Worm (Caenorhabditis elegans) whole organism, L2 larva: Measurements from ENCODE around the gene acs-7.

Experiments
- C34F6.9 ChIP-seq: fragments of 150-350 bp; optimal IDR thresholded peaks from 2 replicates; lab custom pipeline; 2014; ENCODE audit warnings: missing biosample characterization, missing genetic modification characterization
- F13H6.1 ChIP-seq: sonication (generic microtip); optimal IDR thresholded peaks from 2 replicates; lab custom pipeline; 2016; ENCODE audit warnings: missing genetic modification characterization, missing compliant biosample characterization
- R02D3.7 ChIP-seq: fragments of 150-350 bp; optimal IDR thresholded peaks from 2 replicates; lab custom pipeline; 2014; ENCODE audit warnings: missing biosample characterization, missing genetic modification characterization
- Y55F3AM.14 ChIP-seq: fragments of 200-800 bp; sonication (Bioruptor generic); optimal IDR thresholded peaks from 2 replicates; lab custom pipeline; 2018; ENCODE audit warnings: mild to moderate bottlenecking, missing genetic modification characterization, missing compliant biosample characterization
- alr-1 ChIP-seq: fragments of 150-350 bp; optimal IDR thresholded peaks from 2 replicates; lab custom pipeline; 2014; ENCODE audit warnings: missing biosample characterization, missing genetic modification characterization
- aly-2 ChIP-seq: fragments of 150-350 bp; optimal IDR thresholded peaks from 2 replicates; lab custom pipeline; 2014; ENCODE audit warnings: missing biosample characterization, missing genetic modification characterization
- ama-1 ChIP-seq: fragments of 150-350 bp; optimal IDR thresholded peaks from 2 replicates; lab custom pipeline; 2018; ENCODE audit warnings: inconsistent platforms
- blmp-1 ChIP-seq: sonication (generic microtip); optimal IDR thresholded peaks from 2 replicates; lab custom pipeline; 2017; ENCODE audit warnings: missing genetic modification characterization, mild to moderate bottlenecking, missing compliant biosample characterization, antibody characterized with exemption, moderate library complexity; ENCODE audit not compliant: insufficient read depth
- ceh-16 ChIP-seq: fragments of 150-350 bp; optimal IDR thresholded peaks from 2 replicates; lab custom pipeline; 2014; ENCODE audit warnings: missing biosample characterization, missing genetic modification characterization
- ceh-82 ChIP-seq: fragments of 150-350 bp; optimal IDR thresholded peaks from 2 replicates; lab custom pipeline; 2014; ENCODE audit warnings: missing biosample characterization, missing genetic modification characterization
- crh-2 ChIP-seq: sonication (generic microtip); optimal IDR thresholded peaks from 2 replicates; lab custom pipeline; 2017; ENCODE audit warnings: missing biosample characterization, missing genetic modification characterization
- dmd-4 ChIP-seq: sonication (generic microtip); optimal IDR thresholded peaks from 2 replicates; lab custom pipeline; 2017; ENCODE audit warnings: missing biosample characterization, missing genetic modification characterization
- egl-27 ChIP-seq: sonication (generic microtip); optimal IDR thresholded peaks from 3 replicates; lab custom pipeline; 2017; ENCODE audit warnings: missing biosample characterization, missing genetic modification reagents, missing genetic modification characterization
- elt-1 ChIP-seq: fragments of 150-350 bp; optimal IDR thresholded peaks from 2 replicates; lab custom pipeline; 2014; ENCODE audit warnings: missing biosample characterization, missing genetic modification characterization
- elt-3 ChIP-seq: sonication (generic microtip); optimal IDR thresholded peaks from 2 replicates; lab custom pipeline; 2017; ENCODE audit warnings: missing biosample characterization, missing genetic modification characterization
- fos-1 ChIP-seq: fragments of 150-350 bp; optimal IDR thresholded peaks from 2 replicates; lab custom pipeline; 2014; ENCODE audit warnings: missing biosample characterization, missing genetic modification characterization
- gmeb-1 ChIP-seq: fragments of 150-350 bp; optimal IDR thresholded peaks from 2 replicates; lab custom pipeline; 2014; ENCODE audit warnings: missing biosample characterization, missing genetic modification characterization
- lin-13 ChIP-seq: fragments of 150-350 bp; optimal IDR thresholded peaks from 2 replicates; lab custom pipeline; 2014; ENCODE audit warnings: missing biosample characterization, missing genetic modification reagents, missing genetic modification characterization
- lin-39 ChIP-seq: fragments of 150-350 bp; optimal IDR thresholded peaks from 2 replicates; lab custom pipeline; 2014; ENCODE audit warnings: missing biosample characterization, missing genetic modification reagents, missing genetic modification characterization
- lsy-2 ChIP-seq, 2 experiments: fragments of 150-350 bp in 1 of 2; sonication (generic microtip) in 1 of 2; optimal IDR thresholded peaks; 2 replicates each; lab custom pipeline; 2014 to 2017; ENCODE audit warnings: missing biosample characterization in 2 of 2, missing genetic modification characterization in 2 of 2
- mbf-1 ChIP-seq: sonication (generic microtip); optimal IDR thresholded peaks from 2 replicates; lab custom pipeline; 2017; ENCODE audit warnings: missing biosample characterization, missing genetic modification characterization
- mdl-1 ChIP-seq, 2 experiments: fragments of 150-350 bp in 1 of 2; sonication (generic microtip) in 1 of 2; optimal IDR thresholded peaks; 2 replicates each; lab custom pipeline; 2017; ENCODE audit warnings: missing biosample characterization in 2 of 2, missing genetic modification characterization in 2 of 2
- nhr-10 ChIP-seq: sonication (generic microtip); optimal IDR thresholded peaks from 2 replicates; lab custom pipeline; 2017; ENCODE audit warnings: missing biosample characterization, missing genetic modification characterization
- nhr-11 ChIP-seq: fragments of 150-350 bp; optimal IDR thresholded peaks from 2 replicates; lab custom pipeline; 2014; ENCODE audit warnings: missing biosample characterization, missing genetic modification characterization
- nhr-129 ChIP-seq: fragments of 150-350 bp; optimal IDR thresholded peaks from 2 replicates; lab custom pipeline; 2014; ENCODE audit warnings: missing biosample characterization, missing genetic modification characterization
- nhr-21 ChIP-seq: fragments of 150-350 bp; optimal IDR thresholded peaks from 2 replicates; lab custom pipeline; 2014; ENCODE audit warnings: missing biosample characterization, missing genetic modification characterization
- nhr-23 ChIP-seq: fragments of 150-350 bp; optimal IDR thresholded peaks from 2 replicates; lab custom pipeline; 2014; ENCODE audit warnings: missing biosample characterization, missing genetic modification reagents, missing genetic modification characterization
- nhr-237 ChIP-seq: fragments of 150-350 bp; optimal IDR thresholded peaks from 2 replicates; lab custom pipeline; 2014; ENCODE audit warnings: missing biosample characterization, missing genetic modification characterization
- nhr-25 ChIP-seq: fragments of 150-350 bp; sonication (generic microtip); optimal IDR thresholded peaks from 3 replicates; lab custom pipeline; 2014; ENCODE audit warnings: missing biosample characterization, missing genetic modification characterization
- nhr-6 ChIP-seq: fragments of 150-350 bp; optimal IDR thresholded peaks from 2 replicates; lab custom pipeline; 2014; ENCODE audit warnings: missing biosample characterization, missing genetic modification characterization
- nhr-77 ChIP-seq: fragments of 150-350 bp; optimal IDR thresholded peaks from 2 replicates; lab custom pipeline; 2014; ENCODE audit warnings: missing biosample characterization, missing genetic modification characterization
- peb-1 ChIP-seq: fragments of 150-350 bp; optimal IDR thresholded peaks from 2 replicates; lab custom pipeline; 2014; ENCODE audit warnings: missing biosample characterization, missing genetic modification characterization
- sem-4 ChIP-seq: fragments of 150-350 bp; optimal IDR thresholded peaks from 2 replicates; lab custom pipeline; 2014; ENCODE audit warnings: missing biosample characterization, missing genetic modification reagents, missing genetic modification characterization
- skn-1 ChIP-seq: sonication (generic microtip); optimal IDR thresholded peaks from 2 replicates; lab custom pipeline; 2017; ENCODE audit warnings: missing biosample characterization, missing genetic modification characterization
- sma-3 ChIP-seq: sonication (generic microtip); optimal IDR thresholded peaks from 2 replicates; lab custom pipeline; 2016; ENCODE audit warnings: missing genetic modification reagents, missing genetic modification characterization, missing compliant biosample characterization
- sma-9 ChIP-seq, 2 experiments: fragments of 150-350 bp in 1 of 2; sonication (generic microtip) in 1 of 2; optimal IDR thresholded peaks; 2 replicates each; lab custom pipeline; 2014 to 2016; ENCODE audit warnings: missing genetic modification characterization in 2 of 2, mild to moderate bottlenecking in 1 of 2, missing biosample characterization in 1 of 2, missing compliant biosample characterization in 1 of 2, missing genetic modification reagents in 1 of 2, moderate library complexity in 1 of 2
- snpc-4 ChIP-seq: fragments of 150-350 bp; optimal IDR thresholded peaks from 2 replicates; lab custom pipeline; 2014; ENCODE audit warnings: missing biosample characterization, missing genetic modification characterization
- unc-39 ChIP-seq: fragments of 150-350 bp; optimal IDR thresholded peaks from 2 replicates; lab custom pipeline; 2014; ENCODE audit warnings: missing biosample characterization, missing genetic modification characterization
- unc-55 ChIP-seq: fragments of 150-350 bp; sonication (generic microtip); optimal IDR thresholded peaks from 3 replicates; lab custom pipeline; 2014; ENCODE audit warnings: missing biosample characterization, missing genetic modification reagents, missing genetic modification characterization
- unc-62 ChIP-seq: fragments of 150-350 bp; optimal IDR thresholded peaks from 2 replicates; lab custom pipeline; 2014; ENCODE audit warnings: missing biosample characterization, missing genetic modification reagents, missing genetic modification characterization
- zag-1 ChIP-seq: fragments of 150-350 bp; optimal IDR thresholded peaks from 2 replicates; lab custom pipeline; 2014; ENCODE audit warnings: missing biosample characterization, missing genetic modification characterization
- ztf-1 ChIP-seq: fragments of 200-800 bp; sonication (Bioruptor generic); conservative IDR thresholded peaks from 2 replicates; pipeline ENCODE4 v1.3.6; 2022; ENCODE audit warnings: missing genetic modification characterization, missing compliant biosample characterization
- ztf-11 ChIP-seq: sonication (generic microtip); optimal IDR thresholded peaks from 2 replicates; lab custom pipeline; 2017; ENCODE audit warnings: missing biosample characterization, missing genetic modification characterization
- ztf-4 ChIP-seq: fragments of 150-350 bp; optimal IDR thresholded peaks from 2 replicates; lab custom pipeline; 2014; ENCODE audit warnings: missing biosample characterization, missing genetic modification characterization

Gene acs-7

ce11 chrII:9281595-9281994, 10.2 kb upstream of the acs-7 start (continued):
- TF ChIP-seq ceh-82 (tag; lab: Kevin White, UChicago) = no peak
- TF ChIP-seq ama-1 (lab: Kevin White, UChicago) = no peak
- no peak for TF ChIP-seq R02D3.7
- TF ChIP-seq blmp-1 (tag; lab: Kevin White, UChicago) = no peak
- TF ChIP-seq nhr-6 = no peak
- no peak for TF ChIP-seq peb-1 (tag; lab: Kevin White, UChicago)
- TF ChIP-seq ztf-1 (GFP tag; lab: Robert Waterston, UW) = no peak
- no peak for TF ChIP-seq lin-13 (GFP tag; lab: Kevin White, UChicago)
- TF ChIP-seq dmd-4 (tag; lab: Kevin White, UChicago) = no peak
- TF ChIP-seq sma-9 (GFP tag; optimal IDR thresholded peaks at IDR 0.05; lab: Kevin White, UChicago) = peak; percentile 39
- no peak for TF ChIP-seq sma-9 (tag; optimal IDR thresholded peaks at IDR 0.05; lab: Kevin White, UChicago)
- TF ChIP-seq unc-39 (tag; lab: Kevin White, UChicago) = no peak
- no peak for TF ChIP-seq elt-1 (tag; lab: Kevin White, UChicago)
- peak; percentile 54 for TF ChIP-seq zag-1 (tag; lab: Kevin White, UChicago)
- TF ChIP-seq snpc-4 (tag; lab: Kevin White, UChicago) = no peak
- TF ChIP-seq aly-2 (tag; lab: Kevin White, UChicago) = no peak
- no peak for TF ChIP-seq ztf-11 (tag; lab: Kevin White, UChicago)
- TF ChIP-seq elt-3 (tag; lab: Kevin White, UChicago) = no peak
- TF ChIP-seq nhr-237 (tag; lab: Kevin White, UChicago) = no peak
- TF ChIP-seq C34F6.9 (tag; lab: Kevin White, UChicago) = peak; percentile 78
- TF ChIP-seq Y55F3AM.14 (GFP tag; lab: Kevin White, UChicago) = no peak
- no peak for TF ChIP-seq crh-2

- no peak for TF ChIP-seq nhr-77
- TF ChIP-seq egl-27 (tag; lab: Kevin White, UChicago) = no peak
- no peak for TF ChIP-seq nhr-129 (tag; lab: Kevin White, UChicago)
- TF ChIP-seq lsy-2 (tag; optimal IDR thresholded peaks at IDR 0.05; lab: Kevin White, UChicago) = no peak
- no peak for TF ChIP-seq Y55F3AM.14 (GFP tag; lab: Kevin White, UChicago)
- TF ChIP-seq sma-3 (GFP tag; lab: Kevin White, UChicago) = no peak
- no peak for TF ChIP-seq unc-55 (GFP tag; lab: Kevin White, UChicago)
- no peak for TF ChIP-seq mdl-1 (tag; optimal IDR thresholded peaks at IDR 0.05; lab: Kevin White, UChicago)
- TF ChIP-seq nhr-6 = no peak
- no peak for TF ChIP-seq nhr-11 (tag; lab: Kevin White, UChicago)
- TF ChIP-seq dmd-4 (tag; lab: Kevin White, UChicago) = no peak
- TF ChIP-seq ztf-1 (GFP tag; lab: Robert Waterston, UW) = no peak
- TF ChIP-seq nhr-21 (tag; lab: Kevin White, UChicago) = no peak
- no peak for TF ChIP-seq elt-3 (tag; lab: Kevin White, UChicago)
- no peak for TF ChIP-seq lin-39 (tag; lab: Kevin White, UChicago)
- no peak for TF ChIP-seq unc-62 (GFP tag; lab: Kevin White, UChicago)
- no peak for TF ChIP-seq nhr-23 (tag; lab: Kevin White, UChicago)
- TF ChIP-seq skn-1 (tag; lab: Kevin White, UChicago) = no peak
- TF ChIP-seq ceh-82 (tag; lab: Kevin White, UChicago) = no peak
These were observed 9.8 kb upstream of the acs-7 start for ce11 chrII:9282065-9282464.

- TF ChIP-seq skn-1 (tag; lab: Kevin White, UChicago) (peak; percentile 75), zag-1 (tag; lab: Kevin White, UChicago) (peak; percentile 89), ama-1 (lab: Kevin White, UChicago) (peak; percentile 86), sma-9 (GFP tag; optimal IDR thresholded peaks at IDR 0.05; lab: Kevin White, UChicago) (peak; percentile 96), sma-9 (tag; optimal IDR thresholded peaks at IDR 0.05; lab: Kevin White, UChicago) (no peak), ztf-11 (tag; lab: Kevin White, UChicago) (no peak), nhr-23 (tag; lab: Kevin White, UChicago) (no peak), mbf-1 (tag; lab: Kevin White, UChicago) (no peak), gmeb-1 (peak; percentile 70), nhr-237 (tag; lab: Kevin White, UChicago) (no peak), ztf-4 (tag; lab: Kevin White, UChicago) (peak; percentile 82), sem-4 (tag; lab: Kevin White, UChicago) (peak; percentile 75), nhr-10 (tag; lab: Kevin White, UChicago) (peak; percentile 10), sma-3 (GFP tag; lab: Kevin White, UChicago) (peak; percentile 94), blmp-1 (tag; lab: Kevin White, UChicago) (peak; percentile 54), snpc-4 (tag; lab: Kevin White, UChicago) (peak; percentile 78), ztf-1 (GFP tag; lab: Robert Waterston, UW) (no peak), unc-62 (GFP tag; lab: Kevin White, UChicago) (no peak), nhr-25 (tag; lab: Kevin White, UChicago) (peak; percentile 90), nhr-6 (peak; percentile 90), peb-1 (tag; lab: Kevin White, UChicago) (peak; percentile 87), mdl-1 (tag; optimal IDR thresholded peaks at IDR 0.05; lab: Kevin White, UChicago) (peak; percentile 17 to 70), nhr-11 (tag; lab: Kevin White, UChicago) (no peak), elt-1 (tag; lab: Kevin White, UChicago) (peak; percentile 18), lin-39 (tag; lab: Kevin White, UChicago) (no peak), alr-1 (tag; lab: Kevin White, UChicago) (no peak), ceh-16 (peak; percentile 69), nhr-21 (tag; lab: Kevin White, UChicago) (peak; percentile 94), F13H6.1 (tag; lab: Kevin White, UChicago) (peak; percentile 97), Y55F3AM.14 (GFP tag; lab: Kevin White, UChicago) (peak; percentile 76), unc-55 (GFP tag; lab: Kevin White, UChicago) (peak; percentile 93), egl-27 (tag; lab: Kevin White, UChicago) (peak; percentile 91), unc-39 (tag; lab: Kevin White, UChicago) (no peak), aly-2 (tag; lab: Kevin White, UChicago) (no peak), R02D3.7 (no peak), elt-3 (tag; lab: Kevin White, UChicago) (no peak), dmd-4 (tag; lab: Kevin White, UChicago) (no peak), fos-1 (peak; percentile 99)
These were observed 9.0 kb upstream of the acs-7 start for ce11 chrII:9282787-9283186.
